Fruit fly (Drosophila melanogaster) whole organism, embryonic: Measurements from ENCODE around the gene haf.
A peak's percentile ranks its signal among the peaks of the same experiment; 100 is the strongest.

Source experiments
- Ada2b ChIP-seq: fragments of 200-800 bp; sonication (Bioruptor generic); IDR thresholded peaks from 2 replicates; pipeline ENCODE4 v1.3.6; 2022; ENCODE audit warnings: missing biosample characterization, missing genetic modification characterization
- Atf-2 ChIP-seq: fragments of 200-800 bp; sonication (Bioruptor generic); optimal IDR thresholded peaks from 2 replicates; lab custom pipeline; 2016; ENCODE audit warnings: missing biosample characterization, missing genetic modification characterization
- Awh ChIP-seq: fragments of 200-800 bp; sonication (Bioruptor generic); IDR thresholded peaks from 2 replicates; pipeline ENCODE4, ENCODE4 v1.3.6; 2022; ENCODE audit warnings: missing biosample characterization, missing genetic modification characterization
- CG10654 ChIP-seq: fragments of 200-800 bp; sonication (Bioruptor generic); optimal IDR thresholded peaks from 2 replicates; lab custom pipeline; 2016; ENCODE audit warnings: missing biosample characterization, missing genetic modification characterization
- CG15479 ChIP-seq: fragments of 200-800 bp; sonication (Bioruptor generic); optimal IDR thresholded peaks from 3 replicates; lab custom pipeline; 2019; ENCODE audit warnings: missing biosample characterization, mild to moderate bottlenecking, missing genetic modification characterization, moderate library complexity
- CG15514 ChIP-seq: fragments of 200-800 bp; sonication (Bioruptor generic); optimal IDR thresholded peaks from 3 replicates; lab custom pipeline; 2017; ENCODE audit warnings: missing biosample characterization, missing genetic modification characterization, mild to moderate bottlenecking, moderate library complexity, missing genetic modification reagents
- CG18011 ChIP-seq: fragments of 200-800 bp; sonication (Bioruptor generic); optimal IDR thresholded peaks from 2 replicates; lab custom pipeline; 2017; ENCODE audit warnings: missing biosample characterization, missing genetic modification characterization, mild to moderate bottlenecking, moderate library complexity, missing genotype
- CG18619 ChIP-seq: fragments of 200-800 bp; sonication (Bioruptor generic); optimal IDR thresholded peaks from 3 replicates; lab custom pipeline; 2017; ENCODE audit warnings: missing biosample characterization, mild to moderate bottlenecking, missing genetic modification characterization
- CG30403 ChIP-seq: fragments of 200-800 bp; sonication (Bioruptor generic); optimal IDR thresholded peaks from 3 replicates; lab custom pipeline; 2016; ENCODE audit warnings: missing biosample characterization, missing genetic modification characterization
- CG32767 ChIP-seq: fragments of 200-800 bp; sonication (Bioruptor generic); IDR thresholded peaks from 2 replicates; pipeline ENCODE4 v1.3.6; 2022; ENCODE audit warnings: missing biosample characterization, missing genetic modification characterization
- CG3995 ChIP-seq: fragments of 200-800 bp; sonication (Bioruptor generic); optimal IDR thresholded peaks from 3 replicates; lab custom pipeline; 2016; ENCODE audit warnings: missing biosample characterization, missing genetic modification characterization
- CG42726 ChIP-seq: fragments of 200-800 bp; sonication (Bioruptor generic); IDR thresholded peaks from 2 replicates; pipeline ENCODE4 v1.3.6; 2022; ENCODE audit warnings: missing biosample characterization, missing genetic modification characterization; ENCODE audit not compliant: partially characterized antibody
- CG4730 ChIP-seq: fragments of 200-800 bp; sonication (Bioruptor generic); IDR thresholded peaks from 2 replicates; pipeline ENCODE4 v1.3.6; 2022; ENCODE audit warnings: missing biosample characterization, missing genetic modification characterization
- CG4820 ChIP-seq: fragments of 200-800 bp; sonication (Bioruptor generic); optimal IDR thresholded peaks from 3 replicates; lab custom pipeline; 2016; ENCODE audit warnings: missing biosample characterization, missing genetic modification characterization
- CG7745 ChIP-seq: fragments of 200-800 bp; sonication (Bioruptor generic); optimal IDR thresholded peaks from 2 replicates; lab custom pipeline; 2018; ENCODE audit warnings: missing biosample characterization, mild to moderate bottlenecking, missing genetic modification characterization, moderate library complexity
- CG9797 ChIP-seq: fragments of 200-800 bp; sonication (Bioruptor generic); optimal IDR thresholded peaks from 3 replicates; lab custom pipeline; 2018; ENCODE audit warnings: missing biosample characterization, mild to moderate bottlenecking, missing genetic modification characterization
- CTCF ChIP-seq: fragments of 200-800 bp; sonication (Bioruptor generic); optimal IDR thresholded peaks from 2 replicates; lab custom pipeline; 2017; ENCODE audit warnings: missing biosample characterization, mild to moderate bottlenecking, missing genetic modification characterization, moderate library complexity
- CrebB ChIP-seq: fragments of 200-800 bp; sonication (Bioruptor generic); optimal IDR thresholded peaks from 3 replicates; lab custom pipeline; 2018; ENCODE audit warnings: missing biosample characterization, mild to moderate bottlenecking, missing genetic modification characterization
- HLH54F ChIP-seq: fragments of 200-800 bp; sonication (Bioruptor generic); optimal IDR thresholded peaks from 3 replicates; lab custom pipeline; 2016; ENCODE audit warnings: missing biosample characterization, missing genetic modification characterization
- Hmr ChIP-seq: fragments of 200-800 bp; sonication (Bioruptor generic); optimal IDR thresholded peaks from 3 replicates; lab custom pipeline; 2017; ENCODE audit warnings: mild to moderate bottlenecking, missing biosample characterization, missing genetic modification reagents, missing genetic modification characterization
- Hsf ChIP-seq: fragments of 200-800 bp; sonication (Bioruptor generic); optimal IDR thresholded peaks from 3 replicates; lab custom pipeline; 2016; ENCODE audit warnings: missing biosample characterization, missing genetic modification characterization
- Nf-YA ChIP-seq: fragments of 200-800 bp; sonication (Bioruptor generic); IDR thresholded peaks from 2 replicates; pipeline ENCODE4 v1.3.6; 2022; ENCODE audit warnings: missing biosample characterization, missing genetic modification characterization
- Nf-YC ChIP-seq: fragments of 200-800 bp; optimal IDR thresholded peaks from 3 replicates; lab custom pipeline; 2019; ENCODE audit warnings: missing biosample characterization, mild to moderate bottlenecking, missing genetic modification characterization, moderate library complexity
- Pdp1 ChIP-seq, 2 experiments: fragments of 200-800 bp; sonication (Bioruptor generic); optimal IDR thresholded peaks; 3 replicates each; lab custom pipeline; 2016; ENCODE audit warnings: missing biosample characterization in 2 of 2, missing genetic modification characterization in 2 of 2, mild to moderate bottlenecking in 1 of 2, moderate library complexity in 1 of 2
- Ptx1 ChIP-seq: fragments of 200-800 bp; sonication (Bioruptor generic); IDR thresholded peaks from 2 replicates; pipeline ENCODE4 v1.3.6; 2022; ENCODE audit warnings: missing biosample characterization, missing genetic modification characterization
- Rx ChIP-seq: fragments of 200-800 bp; sonication (Bioruptor generic); IDR thresholded peaks from 2 replicates; pipeline ENCODE4 v1.3.6; 2022; ENCODE audit warnings: missing biosample characterization, missing genetic modification characterization
- Scr ChIP-seq: fragments of 200-800 bp; sonication (Bioruptor generic); IDR thresholded peaks from 2 replicates; pipeline ENCODE4 v1.3.6; 2022; ENCODE audit warnings: missing biosample characterization, missing genetic modification characterization; ENCODE audit not compliant: partially characterized antibody
- ara ChIP-seq: fragments of 200-800 bp; sonication (Bioruptor generic); IDR thresholded peaks from 2 replicates; pipeline ENCODE4 v1.3.6; 2022; ENCODE audit warnings: missing biosample characterization, missing genetic modification characterization
- ash1 ChIP-seq: fragments of 200-800 bp; sonication (Bioruptor generic); optimal IDR thresholded peaks from 2 replicates; lab custom pipeline; 2018; ENCODE audit warnings: missing biosample characterization, mild to moderate bottlenecking, missing genetic modification characterization
- cad ChIP-seq: fragments of >200 bp; optimal IDR thresholded peaks from 2 replicates; lab custom pipeline; 2017; ENCODE audit warnings: missing biosample characterization, missing genetic modification characterization
- dan ChIP-seq: fragments of 200-800 bp; sonication (Bioruptor generic); IDR thresholded peaks from 2 replicates; pipeline ENCODE4 v1.3.6; 2022; ENCODE audit warnings: missing biosample characterization, missing genetic modification characterization
- dpn ChIP-seq, 2 experiments: fragments of 200-800 bp; sonication (Bioruptor generic); optimal IDR thresholded peaks; 3 replicates each; lab custom pipeline; 2016; ENCODE audit warnings: missing biosample characterization in 2 of 2, missing genetic modification characterization in 2 of 2
- ems ChIP-seq: fragments of 200-800 bp; sonication (Bioruptor generic); optimal IDR thresholded peaks from 3 replicates; lab custom pipeline; 2016; ENCODE audit warnings: missing biosample characterization, missing genetic modification characterization
- fd3F ChIP-seq: fragments of 200-800 bp; sonication (Bioruptor generic); optimal IDR thresholded peaks from 2 replicates; lab custom pipeline; 2018; ENCODE audit warnings: missing biosample characterization, mild to moderate bottlenecking, missing genetic modification characterization, moderate library complexity
- hb ChIP-seq: fragments of 200-800 bp; sonication (Bioruptor generic); IDR thresholded peaks from 3 replicates; pipeline ENCODE4 v1.3.6; 2022; ENCODE audit warnings: missing biosample characterization, missing genetic modification characterization; ENCODE audit not compliant: partially characterized antibody
- nom ChIP-seq: fragments of 200-800 bp; sonication (Bioruptor generic); optimal IDR thresholded peaks from 2 replicates; lab custom pipeline; 2017; ENCODE audit warnings: missing biosample characterization, missing genetic modification characterization, mild to moderate bottlenecking, moderate library complexity, missing genetic modification reagents
- oc ChIP-seq: fragments of 200-800 bp; sonication (Bioruptor generic); optimal IDR thresholded peaks from 2 replicates; lab custom pipeline; 2018; ENCODE audit warnings: missing biosample characterization, mild to moderate bottlenecking, missing genetic modification characterization, moderate library complexity
- peb ChIP-seq: fragments of 200-800 bp; sonication (Bioruptor generic); IDR thresholded peaks from 2 replicates; pipeline ENCODE4 v1.3.6; 2022; ENCODE audit warnings: missing biosample characterization, missing genetic modification characterization
- pita ChIP-seq: fragments of 200-800 bp; sonication (Bioruptor generic); optimal IDR thresholded peaks from 2 replicates; lab custom pipeline; 2017; ENCODE audit warnings: missing biosample characterization, mild to moderate bottlenecking, missing genetic modification characterization
- psq ChIP-seq: fragments of 200-800 bp; sonication (Bioruptor generic); optimal IDR thresholded peaks from 2 replicates; lab custom pipeline; 2017; ENCODE audit warnings: missing biosample characterization, missing genetic modification characterization
- ranshi ChIP-seq: fragments of 200-800 bp; sonication (Bioruptor generic); IDR thresholded peaks from 2 replicates; pipeline ENCODE4 v1.3.6; 2022; ENCODE audit warnings: missing biosample characterization, missing genetic modification characterization
- row ChIP-seq: fragments of 200-800 bp; sonication (Bioruptor generic); IDR thresholded peaks from 3 replicates; pipeline ENCODE4 v1.3.6; 2022; ENCODE audit warnings: missing biosample characterization, missing genetic modification characterization
- sens ChIP-seq: fragments of 200-800 bp; sonication (Bioruptor generic); peaks from one replicate; lab custom pipeline; 2016; ENCODE audit warnings: missing biosample characterization, missing genetic modification characterization
- sr ChIP-seq: fragments of 200-800 bp; sonication (Bioruptor generic); IDR thresholded peaks from 3 replicates; pipeline ENCODE4 v1.3.6; 2022; ENCODE audit warnings: missing biosample characterization, missing genetic modification characterization
- unc-4 ChIP-seq: fragments of 200-800 bp; sonication (Bioruptor generic); IDR thresholded peaks from 2 replicates; pipeline ENCODE4 v1.3.6; 2022; ENCODE audit warnings: missing biosample characterization, missing genetic modification characterization; ENCODE audit not compliant: partially characterized antibody
- wek ChIP-seq: fragments of 200-800 bp; sonication (Bioruptor generic); optimal IDR thresholded peaks from 3 replicates; lab custom pipeline; 2018; ENCODE audit warnings: missing biosample characterization, mild to moderate bottlenecking, missing genetic modification characterization, moderate library complexity
- z ChIP-seq: fragments of 200-800 bp; sonication (Bioruptor generic); IDR thresholded peaks from 3 replicates; pipeline ENCODE4 v1.3.6; 2022; ENCODE audit warnings: missing biosample characterization, missing genetic modification characterization
- zf30C ChIP-seq: fragments of 200-800 bp; sonication (Bioruptor generic); optimal IDR thresholded peaks from 3 replicates; lab custom pipeline; 2018; ENCODE audit warnings: missing biosample characterization, mild to moderate bottlenecking, missing genetic modification characterization
- zfh1 ChIP-seq: fragments of 200-800 bp; sonication (Bioruptor generic); IDR thresholded peaks from 3 replicates; pipeline ENCODE4 v1.3.6; 2022; ENCODE audit warnings: missing biosample characterization, missing genetic modification characterization

haf gene

DNA sequence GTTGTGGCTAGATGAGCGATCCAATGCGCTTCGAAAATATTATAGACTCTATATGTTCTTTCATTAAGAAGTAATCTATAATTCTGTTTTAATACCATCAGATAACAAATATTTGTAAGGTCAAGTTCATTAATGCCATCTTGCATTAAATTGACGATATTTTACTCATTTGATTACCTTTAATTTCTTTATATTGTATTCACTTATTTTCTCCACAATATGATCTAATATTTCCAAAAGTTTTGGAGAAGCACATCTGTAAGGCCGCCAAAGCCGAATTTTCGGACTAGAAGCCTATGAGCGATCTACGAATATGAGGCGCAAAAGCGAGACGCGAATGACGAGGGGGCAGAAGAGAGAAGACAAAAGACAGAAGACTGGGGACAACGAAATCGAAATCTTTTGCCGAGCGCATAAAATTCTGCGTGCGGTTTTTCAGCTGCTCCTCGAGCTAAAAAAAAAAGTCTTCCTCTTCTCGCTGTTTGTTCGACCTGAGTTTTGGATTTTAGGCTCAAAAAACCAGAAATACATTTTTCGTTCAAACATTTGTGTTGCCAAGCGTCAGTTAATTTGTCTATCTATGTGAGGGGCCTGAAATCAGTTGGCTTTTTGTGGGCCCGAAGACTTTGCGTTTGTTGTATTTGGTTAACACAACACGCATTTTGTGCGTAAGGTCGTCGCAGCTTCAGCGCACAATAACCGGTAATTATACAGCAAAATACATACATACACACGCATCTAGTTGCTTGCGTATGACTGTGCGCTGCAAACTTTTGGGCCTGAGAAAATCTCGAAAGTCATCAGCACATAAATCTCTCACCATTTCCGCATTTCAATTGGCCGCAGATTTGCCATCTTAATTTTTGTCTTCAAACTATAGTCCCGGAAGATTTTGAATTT lies 84.0 kb downstream of the haf start (continued):
- no peak for TF ChIP-seq Scr (GFP tag; lab: Robert Waterston, UW)
- peak; percentile 98 for TF ChIP-seq CG4820
- TF ChIP-seq Awh (GFP tag; lab: Robert Waterston, UW) = peak; percentile 93
- TF ChIP-seq peb (GFP tag; lab: Robert Waterston, UW) = peak; percentile 96
- TF ChIP-seq oc (tag; lab: Kevin White, UChicago) = peak; percentile 97
- TF ChIP-seq CG10654 (GFP tag; lab: Kevin White, UChicago) = peak; percentile 98
- no peak for TF ChIP-seq nom
- TF ChIP-seq CG18619 = peak; percentile 99
- 0 out of 2 replicates have a peak, but pooled peaks have one; percentile 17 for TF ChIP-seq unc-4 (GFP tag; lab: Robert Waterston, UW)
- TF ChIP-seq Atf-2 (GFP tag; lab: Kevin White, UChicago) = peak; percentile 97
- peak; percentile 98 for TF ChIP-seq CG4730
- peak; percentile 98 to 99 for TF ChIP-seq Pdp1 (GFP tag; optimal IDR thresholded peaks at IDR 0.05; lab: Kevin White, UChicago)
- TF ChIP-seq CG18011 (GFP tag; lab: Kevin White, UChicago) = peak; percentile 89
- peak; percentile 93 for TF ChIP-seq CG15514
- peak; percentile 92 for TF ChIP-seq zfh1 (GFP tag; lab: Robert Waterston, UW)
- peak; percentile 99 for TF ChIP-seq HLH54F
- no peak for TF ChIP-seq hb (GFP tag; lab: Robert Waterston, UW)
- TF ChIP-seq CG7745 (tag; lab: Kevin White, UChicago) = no peak
- no peak for TF ChIP-seq CG42726 (GFP tag; lab: Robert Waterston, UW)
- TF ChIP-seq zf30C (GFP tag; lab: Kevin White, UChicago) = no peak
- peak; percentile 68 for TF ChIP-seq ash1
- TF ChIP-seq CG30403 (GFP tag; lab: Kevin White, UChicago) = peak; percentile 100
- TF ChIP-seq ranshi (GFP tag; lab: Robert Waterston, UW) = peak; percentile 97
- peak; percentile 98 for TF ChIP-seq ems
- peak; percentile 99 for TF ChIP-seq Ptx1
- TF ChIP-seq CG15479 = peak; percentile 17
- peak; percentile 91 for TF ChIP-seq ara (GFP tag; lab: Robert Waterston, UW)
- TF ChIP-seq sr = peak; percentile 76; the same call in 2 of the 3 replicates
- peak; percentile 98 for TF ChIP-seq CG32767 (GFP tag; lab: Robert Waterston, UW)
- peak; percentile 97 for TF ChIP-seq Ada2b (GFP tag; lab: Robert Waterston, UW)
- no peak for TF ChIP-seq z (GFP tag; lab: Robert Waterston, UW)
- TF ChIP-seq Nf-YC = peak; percentile 90
- TF ChIP-seq fd3F = peak; percentile 99
- peak; percentile 66 for TF ChIP-seq CTCF
- peak; percentile 99 for TF ChIP-seq Hmr (GFP tag; lab: Kevin White, UChicago)
- peak; percentile 84 for TF ChIP-seq CG3995 (GFP tag; lab: Kevin White, UChicago)
- peak; percentile 99 for TF ChIP-seq dpn (GFP tag; optimal IDR thresholded peaks at IDR 0.05; lab: Kevin White, UChicago)
- peak; percentile 95 for TF ChIP-seq Nf-YA (GFP tag; lab: Robert Waterston, UW)
- peak; percentile 83 for TF ChIP-seq wek (GFP tag; lab: Kevin White, UChicago)
- TF ChIP-seq CrebB (tag; lab: Kevin White, UChicago) = peak; percentile 96
- TF ChIP-seq pita (GFP tag; lab: Kevin White, UChicago) = no peak
- peak; percentile 98 for TF ChIP-seq Hsf (GFP tag; lab: Kevin White, UChicago)
- peak; percentile 37 for TF ChIP-seq CG9797
- peak; percentile 94 for TF ChIP-seq Rx (GFP tag; lab: Robert Waterston, UW)
- TF ChIP-seq dan (GFP tag; lab: Robert Waterston, UW) = peak; percentile 81
- TF ChIP-seq psq (GFP tag; lab: Kevin White, UChicago) = peak; percentile 98
- peak; percentile 100 for TF ChIP-seq sens (GFP tag; lab: Kevin White, UChicago)
- no peak for TF ChIP-seq cad
- TF ChIP-seq row (GFP tag; lab: Robert Waterston, UW) = peak; percentile 99
